Worm (Caenorhabditis elegans) whole organism, late embryonic: ENCODE data around the gene hot-6.

Source experiments
- ama-1 ChIP-seq: fragments of 150-350 bp; optimal IDR thresholded peaks from 2 replicates; lab custom pipeline; 2014
- ceh-2 ChIP-seq: sonication (generic microtip); optimal IDR thresholded peaks from 2 replicates; lab custom pipeline; 2016; ENCODE audit warnings: missing genotype, missing genetic modification characterization, missing compliant biosample characterization
- ceh-6 ChIP-seq: fragments of 200-800 bp; sonication (Bioruptor generic); optimal IDR thresholded peaks from 2 replicates; lab custom pipeline; 2018; ENCODE audit warnings: mild to moderate bottlenecking, missing genetic modification characterization, missing compliant biosample characterization
- dmd-4 ChIP-seq: sonication (generic microtip); optimal IDR thresholded peaks from 2 replicates; lab custom pipeline; 2016; ENCODE audit warnings: borderline replicate concordance, missing genetic modification characterization, missing compliant biosample characterization
- dve-1 ChIP-seq: sonication (generic microtip); optimal IDR thresholded peaks from 2 replicates; lab custom pipeline; 2017; ENCODE audit warnings: antibody characterized with exemption, mild to moderate bottlenecking, missing genetic modification characterization, missing compliant biosample characterization
- ets-4 ChIP-seq: sonication (generic microtip); optimal IDR thresholded peaks from 2 replicates; lab custom pipeline; 2016; ENCODE audit warnings: missing genetic modification characterization, missing compliant biosample characterization
- fkh-10 ChIP-seq: fragments of 150-350 bp; optimal IDR thresholded peaks from 2 replicates; lab custom pipeline; 2014; ENCODE audit warnings: missing biosample characterization, missing genetic modification reagents, missing genetic modification characterization
- nhr-11 ChIP-seq: fragments of 150-350 bp; optimal IDR thresholded peaks from 2 replicates; lab custom pipeline; 2014; ENCODE audit warnings: missing biosample characterization, missing genetic modification characterization
- pax-1 ChIP-seq: fragments of 150-350 bp; optimal IDR thresholded peaks from 2 replicates; lab custom pipeline; 2014; ENCODE audit warnings: missing biosample characterization, missing genetic modification characterization
- pha-4 ChIP-seq: fragments of 150-350 bp; optimal IDR thresholded peaks from 2 replicates; lab custom pipeline; 2018; ENCODE audit warnings: missing biosample characterization, missing genetic modification reagents, missing genetic modification characterization
- unc-55 ChIP-seq: sonication (generic microtip); optimal IDR thresholded peaks from 2 replicates; lab custom pipeline; 2017; ENCODE audit warnings: missing biosample characterization, missing genetic modification reagents, missing genetic modification characterization

- TF ChIP-seq nhr-11 (tag; lab: Kevin White, UChicago) (no peak), ets-4 (no peak), ceh-6 (GFP tag; lab: Kevin White, UChicago) (no peak), unc-55 (GFP tag; lab: Kevin White, UChicago) (no peak), ceh-2 (no peak), pax-1 (tag; lab: Kevin White, UChicago) (no peak), ama-1 (lab: Kevin White, UChicago) (no peak), dmd-4 (tag; lab: Kevin White, UChicago) (no peak), dve-1 (tag; lab: Kevin White, UChicago) (no peak), pha-4 (tag; lab: Kevin White, UChicago) (no peak), fkh-10 (GFP tag; lab: Kevin White, UChicago) (no peak)
These were observed 25.9 kb upstream of the hot-6 start, which contains the start of gene srh-74 for ce11 chrV:11048678-11049077.
